Worm (Caenorhabditis elegans) whole organism, L1 larva: ENCODE measurements around the gene ptr-9.

ENCODE experiments used
- ama-1 ChIP-seq: fragments of 150-350 bp; optimal IDR thresholded peaks from 2 replicates; lab custom pipeline; 2014
- ceh-82 ChIP-seq, 3 experiments: fragments of 150-350 bp in 1 of 3; sonication (generic microtip) in 2 of 3; optimal IDR thresholded peaks; 2 replicates each; lab custom pipeline; 2014 to 2017; ENCODE audit warnings: missing biosample characterization in 3 of 3, missing genetic modification characterization in 3 of 3
- fkh-10 ChIP-seq: sonication (generic microtip); optimal IDR thresholded peaks from 2 replicates; lab custom pipeline; 2017; ENCODE audit warnings: missing biosample characterization, missing genetic modification reagents, missing genetic modification characterization
- fos-1 ChIP-seq: fragments of 150-350 bp; optimal IDR thresholded peaks from 2 replicates; lab custom pipeline; 2014; ENCODE audit warnings: missing biosample characterization, missing genetic modification characterization
- lin-15B ChIP-seq: fragments of 150-350 bp; sonication (generic microtip); optimal IDR thresholded peaks from 3 replicates; lab custom pipeline; 2014; ENCODE audit warnings: missing biosample characterization, missing genetic modification characterization
- nhr-90 ChIP-seq: sonication (generic microtip); optimal IDR thresholded peaks from 2 replicates; lab custom pipeline; 2016; ENCODE audit warnings: mild to moderate bottlenecking, missing genetic modification characterization, missing compliant biosample characterization; ENCODE audit not compliant: poor library complexity
- pag-3 ChIP-seq: sonication (generic microtip); optimal IDR thresholded peaks from 2 replicates; lab custom pipeline; 2017; ENCODE audit warnings: missing genetic modification characterization, mild to moderate bottlenecking, missing compliant biosample characterization, antibody characterized with exemption, borderline replicate concordance; ENCODE audit not compliant: insufficient read depth
- pqm-1 ChIP-seq: sonication (generic microtip); optimal IDR thresholded peaks from 3 replicates; lab custom pipeline; 2017; ENCODE audit warnings: missing biosample characterization, missing genetic modification characterization
- snpc-4 ChIP-seq: fragments of 150-350 bp; optimal IDR thresholded peaks from 2 replicates; lab custom pipeline; 2014; ENCODE audit warnings: missing biosample characterization, missing genetic modification characterization
- unc-30 ChIP-seq: sonication (generic microtip); optimal IDR thresholded peaks from 2 replicates; lab custom pipeline; 2017; ENCODE audit warnings: missing biosample characterization, missing genetic modification characterization
- unc-62 ChIP-seq: fragments of 150-350 bp; optimal IDR thresholded peaks from 2 replicates; lab custom pipeline; 2014; ENCODE audit warnings: missing biosample characterization, missing genetic modification reagents, missing genetic modification characterization
- unc-86 ChIP-seq: sonication (generic microtip); optimal IDR thresholded peaks from 2 replicates; lab custom pipeline; 2016; ENCODE audit warnings: missing genetic modification characterization, missing compliant biosample characterization

DNA sequence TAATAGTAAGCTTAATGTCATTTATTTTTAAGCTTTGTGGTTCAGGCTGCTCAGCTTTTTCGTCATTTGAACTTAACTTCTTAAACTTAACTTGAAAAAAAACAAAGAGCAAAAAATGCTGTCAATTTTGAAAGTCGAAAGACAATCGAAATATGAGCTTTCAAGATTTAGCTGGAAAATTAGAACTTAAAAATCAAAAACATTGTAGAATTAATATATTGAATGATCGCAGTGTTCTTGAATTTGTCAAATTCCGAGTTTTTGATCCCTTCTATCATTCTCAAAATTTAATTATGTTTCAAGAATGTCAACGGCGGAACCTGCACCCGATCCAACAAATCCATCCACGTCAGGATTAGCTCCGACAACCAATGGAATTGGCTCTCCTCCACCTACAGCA, 19.8 kb upstream of the ptr-9 start, which contains the start of gene tax-4:
- TF ChIP-seq snpc-4 (tag; lab: Kevin White, UChicago) (no peak), fos-1 (tag; lab: Kevin White, UChicago) (no peak), unc-30 (tag; lab: Kevin White, UChicago) (no peak), nhr-90 (tag; lab: Kevin White, UChicago) (no peak), ama-1 (lab: Kevin White, UChicago) (no peak), ceh-82 (tag; optimal IDR thresholded peaks at IDR 0.05; lab: Kevin White, UChicago) (no peak), lin-15B (tag; lab: Kevin White, UChicago) (no peak), unc-62 (GFP tag; lab: Kevin White, UChicago) (no peak), pag-3 (tag; lab: Kevin White, UChicago) (no peak), unc-86 (no peak), fkh-10 (GFP tag; lab: Kevin White, UChicago) (no peak), pqm-1 (tag; lab: Kevin White, UChicago) (no peak)
